ENCODE assay signal across 4 fruit fly cellular contexts in the genomic region with DNA sequence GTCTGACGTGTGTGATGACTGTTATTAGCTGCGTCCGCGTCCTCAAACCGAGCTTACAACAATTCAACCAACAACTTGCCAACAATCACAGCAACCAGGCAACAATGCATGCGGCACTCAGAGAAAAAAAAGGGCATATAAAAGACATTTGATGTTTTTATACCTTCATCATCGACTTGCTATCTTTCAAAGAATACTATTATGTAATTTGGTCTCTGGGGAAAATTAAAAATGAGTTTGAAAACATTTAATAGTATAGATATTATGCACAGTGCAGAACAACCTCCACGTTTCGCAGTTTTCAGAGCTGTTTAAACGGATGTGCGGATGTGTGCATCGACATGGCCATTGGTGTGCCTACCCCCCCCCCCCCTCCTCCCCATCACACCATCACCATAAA.
TF ChIP-seq lines count a peak whose summit lies in the region.

No protein-coding gene starts in this region.

- TF ChIP-seq CTCF in whole organism, embryonic (GFP tag; optimal IDR thresholded peaks at IDR 0.05; lab: Kevin White, UChicago): no peak

TF ChIP-seq in whole organism, embryonic, 481 proteins besides CTCF, POLR2A, EP300 and RAD21:
- TF ChIP-seq crol (GFP tag; IDR thresholded peaks at IDR 0.05; lab: Robert Waterston, UW) (0 out of 2 replicates have a peak, but pooled peaks have one; percentile 31), sens (GFP tag; lab: Kevin White, UChicago) (peak; percentile 11), bsh (GFP tag; optimal IDR thresholded peaks at IDR 0.05; lab: Kevin White, UChicago) (peak in 1 of 2 experiments; percentile 15), MTF-1 (GFP tag; optimal IDR thresholded peaks at IDR 0.05; lab: Kevin White, UChicago; ENCODE audit: borderline replicate concordance) (no peak), CG15073 (GFP tag; optimal IDR thresholded peaks at IDR 0.05; lab: Kevin White, UChicago) (no peak), CG14014 (GFP tag; IDR thresholded peaks at IDR 0.05; lab: Robert Waterston, UW) (no peak)
TF ChIP-seq in whole organism, embryonic: peak in this region for 3.

TF ChIP-seq in whole organism, prepupa, 60 proteins besides CTCF, POLR2A, EP300 and RAD21 (continues in another document):
- no peak for TF ChIP-seq fd85E (GFP tag; optimal IDR thresholded peaks at IDR 0.05; lab: Kevin White, UChicago)
- TF ChIP-seq CG9139 (GFP tag; optimal IDR thresholded peaks at IDR 0.05; lab: Kevin White, UChicago): peak; percentile 60
- peak; percentile 65 for TF ChIP-seq CG1621 (tag; optimal IDR thresholded peaks at IDR 0.05; lab: Kevin White, UChicago)
- TF ChIP-seq Eip75B (GFP tag; optimal IDR thresholded peaks at IDR 0.05; lab: Kevin White, UChicago): peak; percentile 40
- TF ChIP-seq eg (GFP tag; IDR thresholded peaks at IDR 0.05; lab: Robert Waterston, UW): peak; percentile 32; the same call in 1 of the 3 replicates
- TF ChIP-seq Eip78C (GFP tag; lab: Kevin White, UChicago): peak; percentile 84
- peak; percentile 88 for TF ChIP-seq dsx (GFP tag; optimal IDR thresholded peaks at IDR 0.05; lab: Kevin White, UChicago; ENCODE audit: poor library complexity, severe bottlenecking)
- TF ChIP-seq CG4318 (GFP tag; optimal IDR thresholded peaks at IDR 0.05; lab: Kevin White, UChicago): no peak
- TF ChIP-seq CG31627 (GFP tag; optimal IDR thresholded peaks at IDR 0.05; lab: Kevin White, UChicago): peak; percentile 32
- peak; percentile 18 for TF ChIP-seq Smox (GFP tag; optimal IDR thresholded peaks at IDR 0.05; lab: Kevin White, UChicago)
- TF ChIP-seq CG8319 (GFP tag; optimal IDR thresholded peaks at IDR 0.05; lab: Kevin White, UChicago): no peak
- TF ChIP-seq CG6276 (GFP tag; optimal IDR thresholded peaks at IDR 0.05; lab: Kevin White, UChicago): no peak
- TF ChIP-seq Ets21C (GFP tag; optimal IDR thresholded peaks at IDR 0.05; lab: Kevin White, UChicago): no peak
- peak; percentile 23 for TF ChIP-seq net (GFP tag; optimal IDR thresholded peaks at IDR 0.05; lab: Kevin White, UChicago)
- TF ChIP-seq Sox15 (GFP tag; optimal IDR thresholded peaks at IDR 0.05; lab: Kevin White, UChicago): no peak
- TF ChIP-seq vri (GFP tag; optimal IDR thresholded peaks at IDR 0.05; lab: Kevin White, UChicago): peak; percentile 5
- TF ChIP-seq Blimp-1 (GFP tag; optimal IDR thresholded peaks at IDR 0.05; lab: Kevin White, UChicago): no peak
- TF ChIP-seq CG11902 (GFP tag; optimal IDR thresholded peaks at IDR 0.05; lab: Kevin White, UChicago): no peak
- TF ChIP-seq Hr4 (GFP tag; optimal IDR thresholded peaks at IDR 0.05; lab: Kevin White, UChicago): peak; percentile 9
- TF ChIP-seq CG32006 (GFP tag; optimal IDR thresholded peaks at IDR 0.05; lab: Kevin White, UChicago): peak; percentile 36
- no peak for TF ChIP-seq fkh (GFP tag; optimal IDR thresholded peaks at IDR 0.05; lab: Kevin White, UChicago)
- peak; percentile 57 for TF ChIP-seq spab (GFP tag; optimal IDR thresholded peaks at IDR 0.05; lab: Kevin White, UChicago)
- peak; percentile 72 for TF ChIP-seq svp (GFP tag; lab: Kevin White, UChicago)
- TF ChIP-seq achi (GFP tag; optimal IDR thresholded peaks at IDR 0.05; lab: Kevin White, UChicago): peak; percentile 61
- TF ChIP-seq CG10631 (GFP tag; optimal IDR thresholded peaks at IDR 0.05; lab: Kevin White, UChicago): peak; percentile 59
- TF ChIP-seq CG11294 (GFP tag; IDR thresholded peaks at IDR 0.05; lab: Robert Waterston, UW): no peak
- TF ChIP-seq Sox14 (GFP tag; optimal IDR thresholded peaks at IDR 0.05; lab: Kevin White, UChicago): peak; percentile 54

TF ChIP-seq in whole organism, pupa, 21 proteins besides CTCF, POLR2A, EP300 and RAD21:
- TF ChIP-seq CG13204 (GFP tag; optimal IDR thresholded peaks at IDR 0.05; lab: Kevin White, UChicago): peak; percentile 18
- peak; percentile 67 for TF ChIP-seq CG14655 (GFP tag; optimal IDR thresholded peaks at IDR 0.05; lab: Kevin White, UChicago)
- TF ChIP-seq EcR (GFP tag; optimal IDR thresholded peaks at IDR 0.05; lab: Kevin White, UChicago): no peak
- peak; percentile 72 for TF ChIP-seq CG8159 (tag; optimal IDR thresholded peaks at IDR 0.05; lab: Kevin White, UChicago)
- no peak for TF ChIP-seq rn (GFP tag; IDR thresholded peaks at IDR 0.05; lab: Robert Waterston, UW)
- TF ChIP-seq Snoo (tag; optimal IDR thresholded peaks at IDR 0.05; lab: Kevin White, UChicago): peak; percentile 19
- TF ChIP-seq gl (tag; optimal IDR thresholded peaks at IDR 0.05; lab: Kevin White, UChicago): peak; percentile 58
- peak; percentile 36 for TF ChIP-seq Pif1B (GFP tag; optimal IDR thresholded peaks at IDR 0.05; lab: Kevin White, UChicago)
- TF ChIP-seq CG4496 (GFP tag; IDR thresholded peaks at IDR 0.05; lab: Robert Waterston, UW): peak; percentile 69; the same call in 2 of the 3 replicates
- no peak for TF ChIP-seq CG10348 (GFP tag; IDR thresholded peaks at IDR 0.05; lab: Robert Waterston, UW)
- TF ChIP-seq fd96Ca (GFP tag; IDR thresholded peaks at IDR 0.05; lab: Robert Waterston, UW): 0 out of 3 replicates have a peak, but pooled peaks have one; percentile 31
- peak; percentile 46 for TF ChIP-seq CG8301 (tag; optimal IDR thresholded peaks at IDR 0.05; lab: Kevin White, UChicago)
- TF ChIP-seq Ets98B (GFP tag; IDR thresholded peaks at IDR 0.05; lab: Robert Waterston, UW): no peak
- no peak for TF ChIP-seq CG32121 (GFP tag; IDR thresholded peaks at IDR 0.05; lab: Robert Waterston, UW)
- peak; percentile 1 for TF ChIP-seq D1 (tag; optimal IDR thresholded peaks at IDR 0.05; lab: Kevin White, UChicago)
- peak; percentile 66 for TF ChIP-seq CG17806 (tag; optimal IDR thresholded peaks at IDR 0.05; lab: Kevin White, UChicago)
- peak; percentile 17 for TF ChIP-seq Pif1A (GFP tag; optimal IDR thresholded peaks at IDR 0.05; lab: Kevin White, UChicago)
- TF ChIP-seq CG15710 (tag; optimal IDR thresholded peaks at IDR 0.05; lab: Kevin White, UChicago): peak; percentile 67
- peak; percentile 69 for TF ChIP-seq CG9948 (tag; optimal IDR thresholded peaks at IDR 0.05; lab: Kevin White, UChicago)
- TF ChIP-seq CG12605 (GFP tag; IDR thresholded peaks at IDR 0.05; lab: Robert Waterston, UW): peak; percentile 45; the same call in 1 of the 2 replicates
- TF ChIP-seq CG34367 (tag; optimal IDR thresholded peaks at IDR 0.05; lab: Kevin White, UChicago): peak; percentile 70
TF ChIP-seq in whole organism, pupa: peak in this region for 16.

TF ChIP-seq in whole organism, wandering third instar larva, 38 proteins besides CTCF, POLR2A, EP300 and RAD21:
- peak; percentile 51 for TF ChIP-seq Dfd (GFP tag; optimal IDR thresholded peaks at IDR 0.05; lab: Kevin White, UChicago)
- TF ChIP-seq foxo (GFP tag; optimal IDR thresholded peaks at IDR 0.05; lab: Kevin White, UChicago): peak in 1 of 2 experiments; percentile 61
- TF ChIP-seq Jra (GFP tag; optimal IDR thresholded peaks at IDR 0.05; lab: Kevin White, UChicago): no peak
- TF ChIP-seq psq (GFP tag; optimal IDR thresholded peaks at IDR 0.05; lab: Kevin White, UChicago): peak; percentile 14
- peak; percentile 46 for TF ChIP-seq ey (GFP tag; optimal IDR thresholded peaks at IDR 0.05; lab: Kevin White, UChicago)
- no peak for TF ChIP-seq Hr83 (GFP tag; optimal IDR thresholded peaks at IDR 0.05; lab: Kevin White, UChicago; ENCODE audit: poor library complexity, severe bottlenecking)
- TF ChIP-seq sv (GFP tag; optimal IDR thresholded peaks at IDR 0.05; lab: Kevin White, UChicago): no peak
- TF ChIP-seq br (GFP tag; optimal IDR thresholded peaks at IDR 0.05; lab: Kevin White, UChicago): peak; percentile 9
- peak; percentile 18 for TF ChIP-seq OdsH (GFP tag; optimal IDR thresholded peaks at IDR 0.05; lab: Kevin White, UChicago)
- TF ChIP-seq Sp1 (GFP tag; optimal IDR thresholded peaks at IDR 0.05; lab: Kevin White, UChicago): peak; percentile 18
- peak; percentile 43 for TF ChIP-seq HLH106 (tag; optimal IDR thresholded peaks at IDR 0.05; lab: Kevin White, UChicago)
- TF ChIP-seq fru (GFP tag; optimal IDR thresholded peaks at IDR 0.05; lab: Kevin White, UChicago): peak; percentile 47
- TF ChIP-seq h (GFP tag; optimal IDR thresholded peaks at IDR 0.05; lab: Kevin White, UChicago): peak; percentile 43
- no peak for TF ChIP-seq dsf (GFP tag; optimal IDR thresholded peaks at IDR 0.05; lab: Kevin White, UChicago; ENCODE audit: borderline replicate concordance)
- TF ChIP-seq rgr (GFP tag; optimal IDR thresholded peaks at IDR 0.05; lab: Kevin White, UChicago): peak; percentile 46
